Worm (Caenorhabditis elegans) whole organism, young adult: ENCODE measurements around the gene W01A11.1.

Experiments used
- D2030.7 ChIP-seq: fragments of 200-800 bp; sonication (Bioruptor generic); IDR thresholded peaks from 2 replicates; pipeline ENCODE4 v1.3.6; 2022; ENCODE audit warnings: missing genetic modification reagents, missing genetic modification characterization, missing compliant biosample characterization
- F22D6.2 ChIP-seq: sonication (generic microtip); optimal IDR thresholded peaks from 2 replicates; lab custom pipeline; 2016; ENCODE audit warnings: mild to moderate bottlenecking, missing genetic modification characterization, missing compliant biosample characterization
- F37B4.10 ChIP-seq: fragments of 200-800 bp; sonication (Bioruptor generic); IDR thresholded peaks from 2 replicates; pipeline ENCODE4 v1.3.6; 2022; ENCODE audit warnings: missing genetic modification characterization, missing compliant biosample characterization
- F39B2.1 ChIP-seq: fragments of 200-800 bp; sonication (Bioruptor generic); IDR thresholded peaks from 2 replicates; pipeline ENCODE4 v1.3.6; 2022; ENCODE audit warnings: missing genetic modification reagents, missing genetic modification characterization, missing compliant biosample characterization
- F52B5.7 ChIP-seq: sonication (generic microtip); optimal IDR thresholded peaks from 2 replicates; lab custom pipeline; 2016; ENCODE audit warnings: mild to moderate bottlenecking, missing genetic modification characterization, missing compliant biosample characterization
- F57A8.1 ChIP-seq: fragments of 200-800 bp; sonication (Bioruptor generic); optimal IDR thresholded peaks from 2 replicates; lab custom pipeline; 2018; ENCODE audit warnings: mild to moderate bottlenecking, missing genetic modification characterization, moderate library complexity, missing compliant biosample characterization
- K11D2.4 ChIP-seq: fragments of 200-800 bp; sonication (Bioruptor generic); IDR thresholded peaks from 2 replicates; pipeline ENCODE4 v1.3.6; 2022; ENCODE audit warnings: missing genetic modification reagents, missing genetic modification characterization, missing compliant biosample characterization
- Y53G8AR.9 ChIP-seq: fragments of 200-800 bp; sonication (Bioruptor generic); conservative IDR thresholded peaks from 2 replicates; pipeline ENCODE4 v1.3.6; 2022; ENCODE audit warnings: missing genetic modification reagents, missing genetic modification characterization, missing compliant biosample characterization
- ZK185.1 ChIP-seq: sonication (generic microtip); optimal IDR thresholded peaks from 2 replicates; lab custom pipeline; 2016; ENCODE audit warnings: mild to moderate bottlenecking, missing genetic modification characterization, missing compliant biosample characterization; ENCODE audit not compliant: poor library complexity, severe bottlenecking
- ama-1 ChIP-seq, 3 experiments: fragments of 150-350 bp in 1 of 3; sonication (generic microtip) in 2 of 3; optimal IDR thresholded peaks; 2 replicates each; lab custom pipeline; 2014 to 2018; ENCODE audit warnings: missing biosample characterization in 2 of 3, missing genetic modification characterization in 2 of 3, missing genetic modification reagents in 2 of 3
- aptf-3 ChIP-seq: fragments of 200-800 bp; sonication (Bioruptor generic); IDR thresholded peaks from 2 replicates; pipeline ENCODE4 v1.3.6; 2022; ENCODE audit warnings: missing genetic modification characterization, missing compliant biosample characterization
- atf-7 ChIP-seq: sonication (generic microtip); optimal IDR thresholded peaks from 2 replicates; lab custom pipeline; 2017; ENCODE audit warnings: mild to moderate bottlenecking, missing genetic modification characterization, missing compliant biosample characterization
- athp-1 ChIP-seq: sonication (generic microtip); optimal IDR thresholded peaks from 2 replicates; lab custom pipeline; 2017; ENCODE audit warnings: mild to moderate bottlenecking, missing genetic modification characterization, missing compliant biosample characterization
- attf-3 ChIP-seq: fragments of 200-800 bp; sonication (Bioruptor generic); conservative IDR thresholded peaks from 2 replicates; pipeline ENCODE4 v1.3.6; 2022; ENCODE audit warnings: missing genetic modification reagents, missing genetic modification characterization, missing compliant biosample characterization
- attf-5 ChIP-seq: fragments of 200-800 bp; sonication (Bioruptor generic); optimal IDR thresholded peaks from 2 replicates; lab custom pipeline; 2018; ENCODE audit warnings: mild to moderate bottlenecking, missing genetic modification characterization, missing compliant biosample characterization
- cebp-1 ChIP-seq, 2 experiments: fragments of 200-800 bp in 1 of 2; sonication (Bioruptor generic) in 1 of 2; sonication (generic microtip) in 1 of 2; IDR thresholded peaks in 1 of 2; optimal IDR thresholded peaks in 1 of 2; 2 replicates each; pipeline versions ENCODE4 v1.3.6 to Lab custom; 2017 to 2022; ENCODE audit warnings: missing compliant biosample characterization in 2 of 2, missing genetic modification characterization in 2 of 2, mild to moderate bottlenecking in 1 of 2, missing genetic modification reagents in 1 of 2, moderate library complexity in 1 of 2
- cebp-2 ChIP-seq: fragments of 200-800 bp; sonication (Bioruptor generic); IDR thresholded peaks from 2 replicates; pipeline ENCODE4 v1.3.6; 2022; ENCODE audit warnings: missing genetic modification characterization, missing compliant biosample characterization
- ceh-100 ChIP-seq: fragments of 200-800 bp; sonication (Bioruptor generic); IDR thresholded peaks from 2 replicates; pipeline ENCODE4 v1.3.6; 2022; ENCODE audit warnings: missing genetic modification reagents, missing genetic modification characterization, missing compliant biosample characterization
- ceh-79 ChIP-seq: sonication (generic microtip); optimal IDR thresholded peaks from 2 replicates; lab custom pipeline; 2017; ENCODE audit warnings: mild to moderate bottlenecking, missing genetic modification characterization, missing compliant biosample characterization
- chd-7 ChIP-seq: sonication (generic microtip); optimal IDR thresholded peaks from 2 replicates; lab custom pipeline; 2016; ENCODE audit warnings: mild to moderate bottlenecking, missing genetic modification characterization, moderate library complexity, missing compliant biosample characterization
- dox-1 ChIP-seq: fragments of 200-800 bp; sonication (Bioruptor generic); IDR thresholded peaks from 2 replicates; pipeline ENCODE4 v1.3.6; 2022; ENCODE audit warnings: missing genetic modification reagents, missing genetic modification characterization, missing compliant biosample characterization
- dpff-1 ChIP-seq: sonication (generic microtip); optimal IDR thresholded peaks from 2 replicates; lab custom pipeline; 2017; ENCODE audit warnings: mild to moderate bottlenecking, missing genetic modification characterization, missing compliant biosample characterization
- egl-44 ChIP-seq: fragments of 200-800 bp; sonication (Bioruptor generic); IDR thresholded peaks from 2 replicates; pipeline ENCODE4 v1.3.6; 2022; ENCODE audit warnings: missing genetic modification reagents, missing genetic modification characterization, missing compliant biosample characterization
- ekl-4 ChIP-seq: fragments of 200-800 bp; sonication (Bioruptor generic); IDR thresholded peaks from 2 replicates; pipeline ENCODE4 v1.3.6; 2022; ENCODE audit warnings: missing genetic modification reagents, missing genetic modification characterization, missing compliant biosample characterization
- ets-4 ChIP-seq: fragments of 200-800 bp; sonication (Bioruptor generic); optimal IDR thresholded peaks from 2 replicates; lab custom pipeline; 2018; ENCODE audit warnings: mild to moderate bottlenecking, missing genetic modification characterization, missing compliant biosample characterization
- gei-17 ChIP-seq: fragments of 200-800 bp; sonication (Bioruptor generic); optimal IDR thresholded peaks from 2 replicates; lab custom pipeline; 2018; ENCODE audit warnings: mild to moderate bottlenecking, missing genetic modification characterization, missing compliant biosample characterization
- hmg-20 ChIP-seq: fragments of 200-800 bp; sonication (Bioruptor generic); IDR thresholded peaks from 2 replicates; pipeline ENCODE4 v1.3.6; 2022; ENCODE audit warnings: missing genetic modification reagents, missing genetic modification characterization, missing compliant biosample characterization
- hrde-1 ChIP-seq: sonication (generic microtip); optimal IDR thresholded peaks from 2 replicates; lab custom pipeline; 2016; ENCODE audit warnings: missing genetic modification characterization, mild to moderate bottlenecking, missing compliant biosample characterization, moderate library complexity, missing genotype, missing genetic modification reagents, borderline replicate concordance
- hsf-1 ChIP-seq: fragments of 200-800 bp; sonication (Bioruptor generic); IDR thresholded peaks from 2 replicates; pipeline ENCODE4 v1.3.6; 2022; ENCODE audit warnings: missing genetic modification reagents, missing genetic modification characterization, missing compliant biosample characterization
- lag-1 ChIP-seq: fragments of 200-800 bp; sonication (Bioruptor generic); IDR thresholded peaks from 2 replicates; pipeline ENCODE4 v1.3.6; 2022; ENCODE audit warnings: missing genetic modification reagents, missing genetic modification characterization, missing compliant biosample characterization
- lin-26 ChIP-seq: fragments of 200-800 bp; sonication (Bioruptor generic); IDR thresholded peaks from 2 replicates; pipeline ENCODE4 v1.3.6; 2022; ENCODE audit warnings: missing genetic modification reagents, missing genetic modification characterization, missing compliant biosample characterization
- lin-40 ChIP-seq: sonication (generic microtip); optimal IDR thresholded peaks from 2 replicates; lab custom pipeline; 2016; ENCODE audit warnings: missing genetic modification characterization, mild to moderate bottlenecking, missing compliant biosample characterization, missing genotype, missing genetic modification reagents
- lir-1 ChIP-seq: fragments of 200-800 bp; sonication (Bioruptor generic); conservative IDR thresholded peaks from 2 replicates; pipeline ENCODE4 v1.3.6; 2022; ENCODE audit warnings: missing genetic modification reagents, missing genetic modification characterization, missing compliant biosample characterization
- madf-3 ChIP-seq: fragments of 200-800 bp; sonication (Bioruptor generic); IDR thresholded peaks from 2 replicates; pipeline ENCODE4 v1.3.6; 2022; ENCODE audit warnings: missing genetic modification reagents, missing genetic modification characterization, missing compliant biosample characterization
- madf-6 ChIP-seq: fragments of 200-800 bp; sonication (Bioruptor generic); IDR thresholded peaks from 2 replicates; pipeline ENCODE4 v1.3.6; 2022; ENCODE audit warnings: missing genetic modification reagents, missing genetic modification characterization, missing compliant biosample characterization
- mcd-1 ChIP-seq: fragments of 200-800 bp; sonication (Bioruptor generic); IDR thresholded peaks from 2 replicates; pipeline ENCODE4 v1.3.6; 2022; ENCODE audit warnings: missing genetic modification reagents, missing genetic modification characterization, missing compliant biosample characterization
- nfyb-1 ChIP-seq: fragments of 200-800 bp; sonication (Bioruptor generic); IDR thresholded peaks from 2 replicates; pipeline ENCODE4 v1.3.6; 2022; ENCODE audit warnings: missing genetic modification reagents, missing genetic modification characterization, missing compliant biosample characterization
- nhr-90 ChIP-seq: sonication (generic microtip); optimal IDR thresholded peaks from 2 replicates; lab custom pipeline; 2016; ENCODE audit warnings: missing genotype, mild to moderate bottlenecking, missing genetic modification characterization, missing compliant biosample characterization
- pbrm-1 ChIP-seq: fragments of 200-800 bp; sonication (Bioruptor generic); IDR thresholded peaks from 2 replicates; pipeline ENCODE4 v1.3.6; 2022; ENCODE audit warnings: missing genetic modification reagents, missing genetic modification characterization, missing compliant biosample characterization
- rcor-1 ChIP-seq: fragments of 200-800 bp; sonication (Bioruptor generic); IDR thresholded peaks from 2 replicates; pipeline ENCODE4 v1.3.6; 2022; ENCODE audit warnings: missing genetic modification reagents, missing genetic modification characterization, missing compliant biosample characterization
- repo-1 ChIP-seq: sonication (generic microtip); optimal IDR thresholded peaks from 2 replicates; lab custom pipeline; 2017; ENCODE audit warnings: mild to moderate bottlenecking, missing genetic modification characterization, missing compliant biosample characterization
- snpc-3.4 ChIP-seq: sonication (generic microtip); optimal IDR thresholded peaks from 2 replicates; lab custom pipeline; 2017; ENCODE audit warnings: missing genetic modification characterization, mild to moderate bottlenecking, missing compliant biosample characterization, antibody characterized with exemption, moderate library complexity, missing genotype, missing genetic modification reagents
- sptf-2 ChIP-seq: fragments of 200-800 bp; sonication (Bioruptor generic); optimal IDR thresholded peaks from 2 replicates; lab custom pipeline; 2018; ENCODE audit warnings: mild to moderate bottlenecking, missing genetic modification characterization, missing compliant biosample characterization
- tbp1 ChIP-seq: fragments of 200-800 bp; sonication (Bioruptor generic); optimal IDR thresholded peaks from 2 replicates; lab custom pipeline; 2018; ENCODE audit warnings: mild to moderate bottlenecking, missing genetic modification characterization, missing compliant biosample characterization
- tlf-1 ChIP-seq: fragments of 200-800 bp; sonication (Bioruptor generic); optimal IDR thresholded peaks from 2 replicates; lab custom pipeline; 2018; ENCODE audit warnings: mild to moderate bottlenecking, missing genetic modification characterization, missing compliant biosample characterization
- unc-130 ChIP-seq: sonication (generic microtip); optimal IDR thresholded peaks from 2 replicates; lab custom pipeline; 2016; ENCODE audit warnings: missing genetic modification reagents, missing genetic modification characterization, missing compliant biosample characterization
- ztf-18 ChIP-seq: sonication (generic microtip); optimal IDR thresholded peaks from 2 replicates; lab custom pipeline; 2016; ENCODE audit warnings: missing genotype, mild to moderate bottlenecking, missing genetic modification characterization, missing compliant biosample characterization

Gene W01A11.1

ce11 chrV:6514887-6515324 lies 15.9 kb downstream of the W01A11.1 start, which contains the start of gene dpy-11:
Gene dpy-11 (minus strand): TSS chrV:6515240.
- peak; percentile 27; the same call in 1 of the 2 replicates for TF ChIP-seq lin-26
- no peak for TF ChIP-seq attf-3
- no peak for TF ChIP-seq lir-1 (GFP tag; lab: Robert Waterston, UW)
- peak; percentile 25; the same call in 1 of the 2 replicates for TF ChIP-seq egl-44 (GFP tag; lab: Robert Waterston, UW)
- TF ChIP-seq K11D2.4 (GFP tag; lab: Robert Waterston, UW) = peak; percentile 58; the same call in 1 of the 2 replicates
- peak; percentile 32 for TF ChIP-seq athp-1 (tag; lab: Kevin White, UChicago)
- TF ChIP-seq F39B2.1 (GFP tag; lab: Robert Waterston, UW) = 0 out of 2 replicates have a peak, but pooled peaks have one; percentile 53
- peak; percentile 30 for TF ChIP-seq ets-4 (GFP tag; lab: Kevin White, UChicago)
- 0 out of 2 replicates have a peak, but pooled peaks have one; percentile 59 for TF ChIP-seq pbrm-1 (GFP tag; lab: Robert Waterston, UW)
- no peak for TF ChIP-seq ceh-100
- TF ChIP-seq chd-7 (tag; lab: Kevin White, UChicago) = peak; percentile 35
- peak; percentile 64 for TF ChIP-seq tlf-1 (GFP tag; lab: Kevin White, UChicago)
- TF ChIP-seq Y53G8AR.9 = peak; percentile 72
- TF ChIP-seq ama-1 (optimal IDR thresholded peaks at IDR 0.05; lab: Kevin White, UChicago) = peak; percentile 98
- TF ChIP-seq ama-1 (GFP tag; optimal IDR thresholded peaks at IDR 0.05; lab: Kevin White, UChicago) = no peak
- 0 out of 2 replicates have a peak, but pooled peaks have one; percentile 6 for TF ChIP-seq F37B4.10 (GFP tag; lab: Robert Waterston, UW)
- no peak for TF ChIP-seq F57A8.1 (GFP tag; lab: Kevin White, UChicago)
- TF ChIP-seq repo-1 (tag; lab: Kevin White, UChicago) = peak; percentile 93
- TF ChIP-seq sptf-2 (GFP tag; lab: Kevin White, UChicago) = no peak
- peak; percentile 22 for TF ChIP-seq ZK185.1
- TF ChIP-seq madf-3 = peak; percentile 80
- peak; percentile 65 for TF ChIP-seq ekl-4 (GFP tag; lab: Robert Waterston, UW)
- TF ChIP-seq dpff-1 (tag; lab: Kevin White, UChicago) = peak; percentile 21
- no peak for TF ChIP-seq F22D6.2 (tag; lab: Kevin White, UChicago)
- TF ChIP-seq cebp-2 = peak; percentile 78; the same call in 1 of the 2 replicates
- peak; percentile 23; the same call in 1 of the 2 replicates for TF ChIP-seq hmg-20
- no peak for TF ChIP-seq lag-1 (GFP tag; lab: Robert Waterston, UW)
- no peak for TF ChIP-seq D2030.7 (GFP tag; lab: Robert Waterston, UW)
- TF ChIP-seq mcd-1 (GFP tag; lab: Robert Waterston, UW) = peak; percentile 58; the same call in 1 of the 2 replicates
- peak; percentile 12; the same call in 1 of the 2 replicates for TF ChIP-seq hsf-1
- peak; percentile 74 for TF ChIP-seq F52B5.7 (tag; lab: Kevin White, UChicago)
- peak; percentile 22; the same call in 1 of the 2 replicates for TF ChIP-seq nfyb-1 (GFP tag; lab: Robert Waterston, UW)
- TF ChIP-seq tbp1 (GFP tag; lab: Kevin White, UChicago) = peak; percentile 51
- peak; percentile 20 for TF ChIP-seq hrde-1
- peak; percentile 1 for TF ChIP-seq nhr-90 (tag; lab: Kevin White, UChicago)
- TF ChIP-seq dox-1 (GFP tag; lab: Robert Waterston, UW) = peak; percentile 58
- TF ChIP-seq cebp-1 (GFP tag; IDR thresholded peaks at IDR 0.05; lab: Robert Waterston, UW) = no peak
- peak; percentile 72 for TF ChIP-seq cebp-1 (tag; optimal IDR thresholded peaks at IDR 0.05; lab: Kevin White, UChicago)
- peak; percentile 23 for TF ChIP-seq attf-5 (GFP tag; lab: Kevin White, UChicago)
- TF ChIP-seq snpc-3.4 = no peak
- TF ChIP-seq atf-7 (tag; lab: Kevin White, UChicago) = peak; percentile 55
- TF ChIP-seq ceh-79 (tag; lab: Kevin White, UChicago) = no peak
- TF ChIP-seq unc-130 (GFP tag; lab: Kevin White, UChicago) = peak; percentile 47
- peak; percentile 25 for TF ChIP-seq gei-17
- TF ChIP-seq ztf-18 (tag; lab: Kevin White, UChicago) = no peak
- TF ChIP-seq aptf-3 (GFP tag; lab: Robert Waterston, UW) = 0 out of 2 replicates have a peak, but pooled peaks have one; percentile 80
- no peak for TF ChIP-seq rcor-1 (GFP tag; lab: Robert Waterston, UW)
- TF ChIP-seq lin-40 (tag; lab: Kevin White, UChicago) = peak; percentile 33
- TF ChIP-seq madf-6 (GFP tag; lab: Robert Waterston, UW) = peak; percentile 61
